Fruit fly (Drosophila melanogaster) whole organism: Measurements from ENCODE around the gene CG7829.

Source experiments
- CG8478 ChIP-seq: fragments of >200 bp; optimal IDR thresholded peaks from 2 replicates; lab custom pipeline; 2018; ENCODE audit warnings: inconsistent platforms
- Dll ChIP-seq: fragments of >200 bp; optimal IDR thresholded peaks from 2 replicates; lab custom pipeline; 2017
- psq ChIP-seq: fragments of >200 bp; optimal IDR thresholded peaks from 2 replicates; lab custom pipeline; 2017
- usp ChIP-seq: fragments of >200 bp; optimal IDR thresholded peaks from 2 replicates; lab custom pipeline; 2017; ENCODE audit warnings: missing biosample characterization, missing genetic modification characterization, mixed read lengths

- TF ChIP-seq usp (GFP tag; lab: Kevin White, UChicago) (no peak), psq (lab: Kevin White, UChicago) (no peak), Dll (peak; percentile 75), CG8478 (lab: Kevin White, UChicago) (no peak)
These were observed 35.2 kb downstream of the CG7829 start for dm6 chr3R:29782367-29782766.
